Fruit fly (Drosophila melanogaster) whole organism, embryonic: Measurements from ENCODE around the gene CG10019.

Experiments used
- Antp ChIP-seq: fragments of 200-800 bp; sonication (Bioruptor generic); optimal IDR thresholded peaks from 3 replicates; lab custom pipeline; 2016; ENCODE audit warnings: missing biosample characterization, missing genetic modification characterization
- Blimp-1 ChIP-seq: fragments of 200-800 bp; sonication (Bioruptor generic); optimal IDR thresholded peaks from 3 replicates; lab custom pipeline; 2018; ENCODE audit warnings: missing biosample characterization, missing genetic modification characterization, mild to moderate bottlenecking, moderate library complexity, missing genetic modification reagents
- CG10321 ChIP-seq: fragments of 200-800 bp; sonication (Bioruptor generic); IDR thresholded peaks from 2 replicates; pipeline ENCODE4 v1.3.6; 2022; ENCODE audit warnings: missing biosample characterization, missing genetic modification characterization
- CG10366 ChIP-seq: fragments of 200-800 bp; sonication (Bioruptor generic); IDR thresholded peaks from 2 replicates; pipeline ENCODE4 v1.3.6; 2022; ENCODE audit warnings: missing biosample characterization, missing genetic modification characterization
- CG10565 ChIP-seq: fragments of 200-800 bp; sonication (Bioruptor generic); optimal IDR thresholded peaks from 3 replicates; lab custom pipeline; 2016; ENCODE audit warnings: missing biosample characterization, mild to moderate bottlenecking, missing genetic modification characterization
- CG11093 ChIP-seq: fragments of 200-800 bp; sonication (Bioruptor generic); IDR thresholded peaks from 3 replicates; pipeline ENCODE4 v1.3.6; 2022; ENCODE audit warnings: missing biosample characterization, missing genetic modification characterization
- CG13296 ChIP-seq: fragments of 200-800 bp; sonication (Bioruptor generic); optimal IDR thresholded peaks from 3 replicates; lab custom pipeline; 2018; ENCODE audit warnings: missing biosample characterization, mild to moderate bottlenecking, missing genetic modification characterization
- CG13775 ChIP-seq: fragments of 200-800 bp; sonication (Bioruptor generic); optimal IDR thresholded peaks from 3 replicates; lab custom pipeline; 2017; ENCODE audit warnings: missing biosample characterization, mild to moderate bottlenecking, missing genetic modification characterization
- CG14441 ChIP-seq: fragments of 200-800 bp; sonication (Bioruptor generic); IDR thresholded peaks from 2 replicates; pipeline ENCODE4 v1.3.6; 2022; ENCODE audit warnings: missing biosample characterization, missing genetic modification characterization
- CG15514 ChIP-seq: fragments of 200-800 bp; sonication (Bioruptor generic); optimal IDR thresholded peaks from 3 replicates; lab custom pipeline; 2017; ENCODE audit warnings: missing biosample characterization, missing genetic modification characterization, mild to moderate bottlenecking, moderate library complexity, missing genetic modification reagents
- CG17359 ChIP-seq: fragments of 200-800 bp; sonication (Bioruptor generic); optimal IDR thresholded peaks from 3 replicates; lab custom pipeline; 2018; ENCODE audit warnings: missing biosample characterization, mild to moderate bottlenecking, missing genetic modification characterization, moderate library complexity
- CG17385 ChIP-seq: fragments of 200-800 bp; sonication (Bioruptor generic); optimal IDR thresholded peaks from 3 replicates; lab custom pipeline; 2018; ENCODE audit warnings: missing biosample characterization, mild to moderate bottlenecking, missing genetic modification characterization
- CG17829 ChIP-seq: fragments of 200-800 bp; optimal IDR thresholded peaks from 2 replicates; lab custom pipeline; 2019; ENCODE audit warnings: missing biosample characterization, mild to moderate bottlenecking, missing genetic modification characterization, moderate library complexity
- CG2712 ChIP-seq: fragments of 200-800 bp; optimal IDR thresholded peaks from 3 replicates; lab custom pipeline; 2019; ENCODE audit warnings: missing biosample characterization, mild to moderate bottlenecking, missing genetic modification characterization, moderate library complexity
- CG4820 ChIP-seq: fragments of 200-800 bp; sonication (Bioruptor generic); optimal IDR thresholded peaks from 3 replicates; lab custom pipeline; 2016; ENCODE audit warnings: missing biosample characterization, missing genetic modification characterization
- CG6175 ChIP-seq: fragments of 200-800 bp; sonication (Bioruptor generic); IDR thresholded peaks from 3 replicates; pipeline ENCODE4 v1.3.6; 2022; ENCODE audit warnings: missing biosample characterization, missing genetic modification characterization
- CG6654 ChIP-seq: fragments of 200-800 bp; sonication (Bioruptor generic); optimal IDR thresholded peaks from 2 replicates; lab custom pipeline; 2017; ENCODE audit warnings: missing biosample characterization, mild to moderate bottlenecking, missing genetic modification characterization
- CG6791 ChIP-seq: fragments of 200-800 bp; sonication (Bioruptor generic); IDR thresholded peaks from 3 replicates; pipeline ENCODE4 v1.3.6; 2022; ENCODE audit warnings: missing biosample characterization, missing genetic modification characterization; ENCODE audit not compliant: partially characterized antibody
- CG7556 ChIP-seq: fragments of 200-800 bp; sonication (Bioruptor generic); optimal IDR thresholded peaks from 2 replicates; lab custom pipeline; 2017; ENCODE audit warnings: missing biosample characterization, mild to moderate bottlenecking, missing genetic modification characterization
- Dfd ChIP-seq, 2 experiments: fragments of >200 bp; optimal IDR thresholded peaks; 2 replicates each; lab custom pipeline; 2017; ENCODE audit warnings: missing biosample characterization in 2 of 2, missing genetic modification characterization in 2 of 2
- Dref ChIP-seq: fragments of 200-800 bp; sonication (Bioruptor generic); IDR thresholded peaks from 2 replicates; pipeline ENCODE4 v1.3.6; 2022; ENCODE audit warnings: missing biosample characterization, missing genetic modification characterization
- E2f2 ChIP-seq: fragments of 200-800 bp; sonication (Bioruptor generic); IDR thresholded peaks from 2 replicates; pipeline ENCODE4 v1.3.6; 2022; ENCODE audit warnings: missing biosample characterization, missing genetic modification characterization
- Fer1 ChIP-seq: fragments of 200-800 bp; sonication (Bioruptor generic); optimal IDR thresholded peaks from 2 replicates; lab custom pipeline; 2017; ENCODE audit warnings: missing biosample characterization, mild to moderate bottlenecking, missing genetic modification characterization
- Hr3 ChIP-seq: fragments of 200-800 bp; sonication (Bioruptor generic); optimal IDR thresholded peaks from 3 replicates; lab custom pipeline; 2016; ENCODE audit warnings: missing biosample characterization, missing genetic modification characterization
- Meics ChIP-seq: fragments of 200-800 bp; sonication (Bioruptor generic); optimal IDR thresholded peaks from 2 replicates; lab custom pipeline; 2017; ENCODE audit warnings: missing biosample characterization, mild to moderate bottlenecking, missing genetic modification characterization
- NFAT ChIP-seq: fragments of 200-800 bp; sonication (Bioruptor generic); IDR thresholded peaks from 2 replicates; pipeline ENCODE4 v1.3.6; 2022; ENCODE audit warnings: missing biosample characterization, missing genetic modification characterization
- Oaz ChIP-seq: fragments of 200-800 bp; sonication (Bioruptor generic); IDR thresholded peaks from 2 replicates; pipeline ENCODE4 v1.3.6; 2022; ENCODE audit warnings: missing biosample characterization, missing genetic modification characterization
- PHDP ChIP-seq: fragments of 200-800 bp; sonication (Bioruptor generic); optimal IDR thresholded peaks from 3 replicates; lab custom pipeline; 2018; ENCODE audit warnings: missing biosample characterization, mild to moderate bottlenecking, missing genetic modification characterization, moderate library complexity
- Poxn ChIP-seq: fragments of 200-800 bp; sonication (Bioruptor generic); IDR thresholded peaks from 2 replicates; pipeline ENCODE4 v1.3.6; 2022; ENCODE audit warnings: missing biosample characterization, missing genetic modification characterization
- Ssrp ChIP-seq: fragments of 200-800 bp; sonication (Bioruptor generic); optimal IDR thresholded peaks from 2 replicates; lab custom pipeline; 2018; ENCODE audit warnings: missing biosample characterization, mild to moderate bottlenecking, missing genetic modification characterization, moderate library complexity
- TFAM ChIP-seq: fragments of 200-800 bp; sonication (Bioruptor generic); optimal IDR thresholded peaks from 2 replicates; lab custom pipeline; 2017; ENCODE audit warnings: missing biosample characterization, missing genetic modification characterization, inconsistent platforms
- ara ChIP-seq: fragments of 200-800 bp; sonication (Bioruptor generic); IDR thresholded peaks from 2 replicates; pipeline ENCODE4 v1.3.6; 2022; ENCODE audit warnings: missing biosample characterization, missing genetic modification characterization
- bbx ChIP-seq: fragments of 200-800 bp; sonication (Bioruptor generic); IDR thresholded peaks from 2 replicates; pipeline ENCODE4 v1.3.6; 2022; ENCODE audit warnings: missing biosample characterization, missing genetic modification characterization; ENCODE audit not compliant: partially characterized antibody
- cato ChIP-seq: fragments of 200-800 bp; sonication (Bioruptor generic); optimal IDR thresholded peaks from 2 replicates; lab custom pipeline; 2016; ENCODE audit warnings: missing biosample characterization, missing genetic modification characterization, borderline replicate concordance
- chm ChIP-seq: fragments of 200-800 bp; sonication (Bioruptor generic); IDR thresholded peaks from 2 replicates; pipeline ENCODE4 v1.3.6; 2022; ENCODE audit warnings: missing biosample characterization, missing genetic modification characterization
- gro ChIP-seq: fragments of 200-800 bp; sonication (Bioruptor generic); optimal IDR thresholded peaks from 2 replicates; lab custom pipeline; 2016; ENCODE audit warnings: missing biosample characterization, missing genetic modification characterization
- her ChIP-seq: fragments of 200-800 bp; sonication (Bioruptor generic); optimal IDR thresholded peaks from 2 replicates; lab custom pipeline; 2016; ENCODE audit warnings: missing biosample characterization, missing genetic modification characterization
- knrl ChIP-seq: fragments of 200-800 bp; sonication (Bioruptor generic); IDR thresholded peaks from 3 replicates; pipeline ENCODE4 v1.3.6; 2022; ENCODE audit warnings: missing biosample characterization, missing genetic modification characterization; ENCODE audit not compliant: partially characterized antibody
- nerfin-2 ChIP-seq: fragments of 200-800 bp; sonication (Bioruptor generic); IDR thresholded peaks from 2 replicates; pipeline ENCODE4 v1.3.6; 2022; ENCODE audit warnings: missing biosample characterization, missing genetic modification characterization; ENCODE audit not compliant: partially characterized antibody
- onecut ChIP-seq: fragments of 200-800 bp; sonication (Bioruptor generic); IDR thresholded peaks from 2 replicates; pipeline ENCODE4 v1.3.6; 2022; ENCODE audit warnings: missing biosample characterization, missing genetic modification characterization
- pfk ChIP-seq: fragments of 200-800 bp; sonication (Bioruptor generic); optimal IDR thresholded peaks from 2 replicates; lab custom pipeline; 2018; ENCODE audit warnings: missing biosample characterization, mild to moderate bottlenecking, missing genetic modification characterization, moderate library complexity
- row ChIP-seq: fragments of 200-800 bp; sonication (Bioruptor generic); IDR thresholded peaks from 3 replicates; pipeline ENCODE4 v1.3.6; 2022; ENCODE audit warnings: missing biosample characterization, missing genetic modification characterization
- salm ChIP-seq: fragments of 200-800 bp; sonication (Bioruptor generic); optimal IDR thresholded peaks from 2 replicates; lab custom pipeline; 2018; ENCODE audit warnings: missing biosample characterization, mild to moderate bottlenecking, missing genetic modification characterization
- sens-2 ChIP-seq: fragments of 200-800 bp; sonication (Bioruptor generic); IDR thresholded peaks from 2 replicates; pipeline ENCODE4 v1.3.6; 2022; ENCODE audit warnings: missing biosample characterization, missing genetic modification characterization
- sisA ChIP-seq: fragments of 200-800 bp; sonication (Bioruptor generic); IDR thresholded peaks from 2 replicates; pipeline ENCODE4 v1.3.6; 2022; ENCODE audit warnings: missing biosample characterization, missing genetic modification characterization
- slbo ChIP-seq: fragments of 200-800 bp; sonication (Bioruptor generic); IDR thresholded peaks from 2 replicates; pipeline ENCODE4 v1.3.6; 2022; ENCODE audit warnings: missing biosample characterization, missing genetic modification characterization
- sob ChIP-seq: fragments of 200-800 bp; sonication (Bioruptor generic); IDR thresholded peaks from 2 replicates; pipeline ENCODE4 v1.3.6; 2022; ENCODE audit warnings: missing biosample characterization, missing genetic modification characterization
- sug ChIP-seq: fragments of 200-800 bp; optimal IDR thresholded peaks from 2 replicates; lab custom pipeline; 2019; ENCODE audit warnings: missing biosample characterization, mild to moderate bottlenecking, missing genetic modification characterization, moderate library complexity

The CG10019 gene

dm6 chr2L:3778157-3779060 is 48.1 kb downstream of the CG10019 start (continued):
- TF ChIP-seq sob (GFP tag; lab: Robert Waterston, UW) (no peak), CG17359 (tag; lab: Kevin White, UChicago) (peak; percentile 58), Blimp-1 (GFP tag; lab: Kevin White, UChicago) (peak; percentile 49), cato (GFP tag; lab: Kevin White, UChicago) (no peak), E2f2 (peak; percentile 11; the same call in 1 of the 2 replicates), CG10366 (GFP tag; lab: Robert Waterston, UW) (no peak), CG7556 (GFP tag; lab: Kevin White, UChicago) (peak; percentile 42), CG13775 (GFP tag; lab: Kevin White, UChicago) (peak; percentile 30), CG4820 (GFP tag; lab: Kevin White, UChicago) (no peak), gro (GFP tag; lab: Kevin White, UChicago) (peak; percentile 63), row (GFP tag; lab: Robert Waterston, UW) (peak; percentile 39; the same call in 1 of the 3 replicates), Poxn (GFP tag; lab: Robert Waterston, UW) (no peak), Ssrp (peak; percentile 42), CG17385 (GFP tag; lab: Kevin White, UChicago) (peak; percentile 4), pfk (GFP tag; lab: Kevin White, UChicago) (peak; percentile 47), PHDP (tag; lab: Kevin White, UChicago) (peak; percentile 39), bbx (GFP tag; lab: Robert Waterston, UW) (no peak), CG15514 (GFP tag; lab: Kevin White, UChicago) (no peak), nerfin-2 (GFP tag; lab: Robert Waterston, UW) (no peak), CG6175 (GFP tag; lab: Robert Waterston, UW) (peak; percentile 81; the same call in 2 of the 3 replicates), Oaz (GFP tag; lab: Robert Waterston, UW) (no peak), CG6791 (GFP tag; lab: Robert Waterston, UW) (no peak), Dfd (GFP tag; optimal IDR thresholded peaks at IDR 0.05; lab: Kevin White, UChicago) (no peak), sisA (GFP tag; lab: Robert Waterston, UW) (0 out of 2 replicates have a peak, but pooled peaks have one; percentile 4), her (no peak), salm (tag; lab: Kevin White, UChicago) (no peak), CG10565 (GFP tag; lab: Kevin White, UChicago) (no peak), Fer1 (peak; percentile 3), CG14441 (GFP tag; lab: Robert Waterston, UW) (peak; percentile 42; the same call in 1 of the 2 replicates), CG6654 (GFP tag; lab: Kevin White, UChicago) (no peak), Antp (GFP tag; lab: Kevin White, UChicago) (no peak), TFAM (GFP tag; lab: Kevin White, UChicago) (no peak), Dref (GFP tag; lab: Robert Waterston, UW) (no peak), CG10321 (GFP tag; lab: Robert Waterston, UW) (peak; percentile 9; the same call in 1 of the 2 replicates), sens-2 (GFP tag; lab: Robert Waterston, UW) (peak; percentile 20; the same call in 1 of the 2 replicates), CG13296 (peak; percentile 32), sug (tag; lab: Kevin White, UChicago) (peak; percentile 60), knrl (GFP tag; lab: Robert Waterston, UW) (no peak), NFAT (GFP tag; lab: Robert Waterston, UW) (peak; percentile 19; the same call in 1 of the 2 replicates), CG17829 (tag; lab: Kevin White, UChicago) (peak; percentile 8), CG11093 (GFP tag; lab: Robert Waterston, UW) (no peak), Meics (no peak), slbo (0 out of 2 replicates have a peak, but pooled peaks have one; percentile 27), CG2712 (tag; lab: Kevin White, UChicago) (peak; percentile 60), chm (0 out of 2 replicates have a peak, but pooled peaks have one; percentile 62), onecut (no peak), ara (GFP tag; lab: Robert Waterston, UW) (no peak), Hr3 (GFP tag; lab: Kevin White, UChicago) (peak; percentile 17)
